Fruit fly (Drosophila melanogaster): ENCODE measurements around the gene Hmx.

The Hmx gene

dm6 chr3R:17535106-17535764 is 23.5 kb upstream of the Hmx start (continued):
- TF ChIP-seq ato (GFP tag; IDR thresholded peaks at IDR 0.05; ENCODE audit: partially characterized antibody) (no peak), pum (GFP tag; optimal IDR thresholded peaks at IDR 0.05) (no peak), CG3163 (GFP tag; optimal IDR thresholded peaks at IDR 0.05) (no peak), CG43689 (GFP tag; IDR thresholded peaks at IDR 0.05) (no peak), Bdp1 (GFP tag; optimal IDR thresholded peaks at IDR 0.05) (no peak), onecut (GFP tag; IDR thresholded peaks at IDR 0.05) (no peak), CG5953 (GFP tag; IDR thresholded peaks at IDR 0.05) (no peak), inv (GFP tag; IDR thresholded peaks at IDR 0.05; ENCODE audit: partially characterized antibody) (no peak), Myb (GFP tag; optimal IDR thresholded peaks at IDR 0.05) (no peak), CG12391 (tag; optimal IDR thresholded peaks at IDR 0.05) (peak; percentile 74), Oli (tag; optimal IDR thresholded peaks at IDR 0.05) (peak; percentile 51), CG34376 (GFP tag; optimal IDR thresholded peaks at IDR 0.05) (peak; percentile 39), CG17361 (GFP tag; IDR thresholded peaks at IDR 0.05) (peak; percentile 77), mam (GFP tag; optimal IDR thresholded peaks at IDR 0.05) (no peak), CG10565 (GFP tag; optimal IDR thresholded peaks at IDR 0.05) (no peak), CG7963 (GFP tag; IDR thresholded peaks at IDR 0.05; ENCODE audit: partially characterized antibody) (no peak), zen2 (GFP tag; IDR thresholded peaks at IDR 0.05; ENCODE audit: partially characterized antibody) (no peak), Hsf (GFP tag; optimal IDR thresholded peaks at IDR 0.05) (no peak), Stat92E (GFP tag; optimal IDR thresholded peaks at IDR 0.05) (no peak), Jarid2 (GFP tag; optimal IDR thresholded peaks at IDR 0.05) (no peak), cwo (GFP tag; optimal IDR thresholded peaks at IDR 0.05) (peak; percentile 53), bcd (GFP tag; optimal IDR thresholded peaks at IDR 0.05) (peak; percentile 22), Elba2 (GFP tag; optimal IDR thresholded peaks at IDR 0.05) (no peak), Dek (tag; optimal IDR thresholded peaks at IDR 0.05) (peak; percentile 26), fu2 (GFP tag; optimal IDR thresholded peaks at IDR 0.05) (no peak), CG31388 (GFP tag; optimal IDR thresholded peaks at IDR 0.05) (no peak), tio (GFP tag; optimal IDR thresholded peaks at IDR 0.05) (no peak), Lim3 (GFP tag; IDR thresholded peaks at IDR 0.05) (no peak), Atf6 (GFP tag; IDR thresholded peaks at IDR 0.05) (no peak), CG10654 (GFP tag; optimal IDR thresholded peaks at IDR 0.05) (no peak), gfzf (GFP tag; optimal IDR thresholded peaks at IDR 0.05) (no peak), prd (optimal IDR thresholded peaks at IDR 0.05) (no peak), prd (GFP tag; IDR thresholded peaks at IDR 0.05) (0 out of 3 replicates have a peak, but pooled peaks have one; percentile 32), CG13424 (tag; optimal IDR thresholded peaks at IDR 0.05) (peak; percentile 55), CG2202 (tag; optimal IDR thresholded peaks at IDR 0.05) (no peak), CG16779 (GFP tag; IDR thresholded peaks at IDR 0.05) (no peak), shn (GFP tag; optimal IDR thresholded peaks at IDR 0.05) (no peak), jing (GFP tag; optimal IDR thresholded peaks at IDR 0.05) (no peak), CG12942 (GFP tag; optimal IDR thresholded peaks at IDR 0.05) (no peak), CG32772 (GFP tag; IDR thresholded peaks at IDR 0.05) (no peak), psq (GFP tag; optimal IDR thresholded peaks at IDR 0.05) (no peak), Ada2b (GFP tag; IDR thresholded peaks at IDR 0.05) (no peak), Atf3 (GFP tag; optimal IDR thresholded peaks at IDR 0.05) (no peak), sc (optimal IDR thresholded peaks at IDR 0.05) (no peak), sc (GFP tag; optimal IDR thresholded peaks at IDR 0.05) (no peak), CG2889 (GFP tag; IDR thresholded peaks at IDR 0.05) (no peak), Nf-YA (GFP tag; IDR thresholded peaks at IDR 0.05) (no peak), aop (GFP tag; IDR thresholded peaks at IDR 0.05) (no peak), Abd-B (GFP tag; optimal IDR thresholded peaks at IDR 0.05) (no peak), tin (GFP tag; optimal IDR thresholded peaks at IDR 0.05) (no peak), sisA (GFP tag; IDR thresholded peaks at IDR 0.05) (no peak)
